Fruit fly (Drosophila melanogaster) whole organism, embryonic: ENCODE data around the gene amrt.
A peak's percentile ranks its signal among the peaks of the same experiment; 100 is the strongest.

Experiments
- Atf3 ChIP-seq: fragments of 200-800 bp; sonication (Bioruptor generic); optimal IDR thresholded peaks from 3 replicates; lab custom pipeline; 2016; ENCODE audit warnings: missing biosample characterization, missing genetic modification characterization
- Blimp-1 ChIP-seq: fragments of 200-800 bp; sonication (Bioruptor generic); optimal IDR thresholded peaks from 3 replicates; lab custom pipeline; 2018; ENCODE audit warnings: missing biosample characterization, missing genetic modification characterization, mild to moderate bottlenecking, moderate library complexity, missing genetic modification reagents
- BtbVII ChIP-seq: fragments of 200-800 bp; sonication (Bioruptor generic); optimal IDR thresholded peaks from 3 replicates; lab custom pipeline; 2017; ENCODE audit warnings: missing biosample characterization, mild to moderate bottlenecking, missing genetic modification characterization
- CG11085 ChIP-seq: fragments of 200-800 bp; sonication (Bioruptor generic); IDR thresholded peaks from 2 replicates; pipeline ENCODE4 v1.3.6; 2022; ENCODE audit warnings: missing biosample characterization, missing genetic modification characterization
- CG12219 ChIP-seq: fragments of 200-800 bp; sonication (Bioruptor generic); optimal IDR thresholded peaks from 3 replicates; lab custom pipeline; 2018; ENCODE audit warnings: missing biosample characterization, mild to moderate bottlenecking, missing genetic modification characterization
- CG12391 ChIP-seq: fragments of 200-800 bp; sonication (Bioruptor generic); optimal IDR thresholded peaks from 3 replicates; lab custom pipeline; 2018; ENCODE audit warnings: missing biosample characterization, mild to moderate bottlenecking, missing genetic modification characterization, moderate library complexity
- CG16863 ChIP-seq: fragments of 200-800 bp; sonication (Bioruptor generic); optimal IDR thresholded peaks from 3 replicates; lab custom pipeline; 2016; ENCODE audit warnings: missing biosample characterization, missing genetic modification characterization
- CG17361 ChIP-seq: fragments of 200-800 bp; sonication (Bioruptor generic); IDR thresholded peaks from 3 replicates; pipeline ENCODE4 v1.3.6; 2022; ENCODE audit warnings: missing biosample characterization, missing genetic modification characterization
- CG18476 ChIP-seq: fragments of 200-800 bp; sonication (Bioruptor generic); optimal IDR thresholded peaks from 2 replicates; lab custom pipeline; 2016; ENCODE audit warnings: missing biosample characterization, mild to moderate bottlenecking, missing genetic modification characterization
- CG18619 ChIP-seq: fragments of 200-800 bp; sonication (Bioruptor generic); optimal IDR thresholded peaks from 3 replicates; lab custom pipeline; 2017; ENCODE audit warnings: missing biosample characterization, mild to moderate bottlenecking, missing genetic modification characterization
- CG32772 ChIP-seq: fragments of 200-800 bp; sonication (Bioruptor generic); IDR thresholded peaks from 2 replicates; pipeline ENCODE4 v1.3.6; 2022; ENCODE audit warnings: missing biosample characterization, missing genetic modification characterization
- CG4360 ChIP-seq: fragments of 200-800 bp; sonication (Bioruptor generic); IDR thresholded peaks from 2 replicates; pipeline ENCODE4 v1.3.6; 2022; ENCODE audit warnings: missing biosample characterization, missing genetic modification characterization
- CG4424 ChIP-seq: fragments of 200-800 bp; sonication (Bioruptor generic); optimal IDR thresholded peaks from 3 replicates; lab custom pipeline; 2016; ENCODE audit warnings: missing biosample characterization, missing genetic modification characterization
- CG7786 ChIP-seq: fragments of 200-800 bp; sonication (Bioruptor generic); optimal IDR thresholded peaks from 2 replicates; lab custom pipeline; 2016; ENCODE audit warnings: missing biosample characterization, missing genetic modification characterization
- CG8388 ChIP-seq: fragments of 200-800 bp; sonication (Bioruptor generic); optimal IDR thresholded peaks from 2 replicates; lab custom pipeline; 2019; ENCODE audit warnings: missing biosample characterization, mild to moderate bottlenecking, missing genetic modification characterization, moderate library complexity
- CG8765 ChIP-seq: fragments of 200-800 bp; sonication (Bioruptor generic); IDR thresholded peaks from 2 replicates; pipeline ENCODE4 v1.3.6; 2022; ENCODE audit warnings: missing biosample characterization, missing genetic modification characterization
- CoRest ChIP-seq: fragments of 200-800 bp; sonication (Bioruptor generic); optimal IDR thresholded peaks from 3 replicates; lab custom pipeline; 2018; ENCODE audit warnings: missing biosample characterization, mild to moderate bottlenecking, missing genetic modification characterization, moderate library complexity
- D19A ChIP-seq: fragments of 200-800 bp; optimal IDR thresholded peaks from 3 replicates; lab custom pipeline; 2019; ENCODE audit warnings: missing biosample characterization, mild to moderate bottlenecking, missing genetic modification characterization, moderate library complexity
- Deaf1 ChIP-seq: fragments of 200-800 bp; optimal IDR thresholded peaks from 3 replicates; lab custom pipeline; 2019; ENCODE audit warnings: missing biosample characterization, mild to moderate bottlenecking, missing genetic modification characterization, moderate library complexity
- Dek ChIP-seq: fragments of 200-800 bp; sonication (Bioruptor generic); optimal IDR thresholded peaks from 3 replicates; lab custom pipeline; 2019; ENCODE audit warnings: missing biosample characterization, mild to moderate bottlenecking, missing genetic modification characterization, moderate library complexity
- Ets65A ChIP-seq: fragments of 200-800 bp; sonication (Bioruptor generic); peaks from one replicate; lab custom pipeline; 2016; ENCODE audit warnings: missing biosample characterization, missing genetic modification characterization
- Fer3 ChIP-seq: fragments of 200-800 bp; sonication (Bioruptor generic); optimal IDR thresholded peaks from 2 replicates; lab custom pipeline; 2018; ENCODE audit warnings: missing biosample characterization, mild to moderate bottlenecking, missing genetic modification characterization, moderate library complexity
- HHEX ChIP-seq: fragments of 200-800 bp; sonication (Bioruptor generic); optimal IDR thresholded peaks from 3 replicates; lab custom pipeline; 2017; ENCODE audit warnings: missing biosample characterization, mild to moderate bottlenecking, missing genetic modification characterization, missing genetic modification reagents
- Hand ChIP-seq: fragments of 200-800 bp; sonication (Bioruptor generic); optimal IDR thresholded peaks from 2 replicates; lab custom pipeline; 2017; ENCODE audit warnings: mild to moderate bottlenecking, missing biosample characterization, missing genetic modification reagents, missing genetic modification characterization
- Myb ChIP-seq: fragments of 200-800 bp; sonication (Bioruptor generic); optimal IDR thresholded peaks from 2 replicates; lab custom pipeline; 2016; ENCODE audit warnings: missing biosample characterization, missing genetic modification characterization
- NfI ChIP-seq: fragments of 200-800 bp; sonication (Bioruptor generic); optimal IDR thresholded peaks from 3 replicates; lab custom pipeline; 2018; ENCODE audit warnings: missing biosample characterization, mild to moderate bottlenecking, missing genetic modification characterization, moderate library complexity
- Oli ChIP-seq: fragments of 200-800 bp; sonication (Bioruptor generic); optimal IDR thresholded peaks from 2 replicates; lab custom pipeline; 2018; ENCODE audit warnings: missing biosample characterization, mild to moderate bottlenecking, missing genetic modification characterization, moderate library complexity
- Sox100B ChIP-seq: fragments of 200-800 bp; sonication (Bioruptor generic); optimal IDR thresholded peaks from 3 replicates; lab custom pipeline; 2018; ENCODE audit warnings: missing biosample characterization, mild to moderate bottlenecking, missing genetic modification characterization
- Xbp1 ChIP-seq: fragments of 200-800 bp; sonication (Bioruptor generic); optimal IDR thresholded peaks from 3 replicates; lab custom pipeline; 2016; ENCODE audit warnings: missing biosample characterization, mild to moderate bottlenecking, missing genetic modification characterization
- cas ChIP-seq: fragments of 200-800 bp; sonication (Bioruptor generic); IDR thresholded peaks from 2 replicates; pipeline ENCODE4 v1.3.6; 2022; ENCODE audit warnings: missing biosample characterization, missing genetic modification characterization
- danr ChIP-seq: fragments of 200-800 bp; sonication (Bioruptor generic); IDR thresholded peaks from 2 replicates; pipeline ENCODE4 v1.3.6; 2022; ENCODE audit warnings: missing biosample characterization, missing genetic modification characterization
- ems ChIP-seq: fragments of 200-800 bp; sonication (Bioruptor generic); optimal IDR thresholded peaks from 3 replicates; lab custom pipeline; 2016; ENCODE audit warnings: missing biosample characterization, missing genetic modification characterization
- esg ChIP-seq: fragments of 200-800 bp; sonication (Bioruptor generic); conservative IDR thresholded peaks from 2 replicates; pipeline ENCODE4 v1.3.6; 2022; ENCODE audit warnings: missing biosample characterization, missing genetic modification characterization
- gem ChIP-seq: fragments of 200-800 bp; sonication (Bioruptor generic); optimal IDR thresholded peaks from 2 replicates; lab custom pipeline; 2019; ENCODE audit warnings: missing biosample characterization, mild to moderate bottlenecking, missing genetic modification characterization, moderate library complexity
- jing ChIP-seq: fragments of 200-800 bp; sonication (Bioruptor generic); optimal IDR thresholded peaks from 2 replicates; lab custom pipeline; 2018; ENCODE audit warnings: missing biosample characterization, mild to moderate bottlenecking, missing genetic modification characterization
- lola ChIP-seq, 3 experiments: fragments of >200 bp in 2 of 3; fragments of 200-800 bp in 1 of 3; sonication (Bioruptor generic) in 1 of 3; optimal IDR thresholded peaks; 2 replicates each; lab custom pipeline; 2017 to 2019; ENCODE audit warnings: missing biosample characterization in 3 of 3, missing genetic modification characterization in 3 of 3, mild to moderate bottlenecking in 1 of 3, moderate library complexity in 1 of 3
- phol ChIP-seq: fragments of 200-800 bp; sonication (Bioruptor generic); optimal IDR thresholded peaks from 3 replicates; lab custom pipeline; 2018; ENCODE audit warnings: missing biosample characterization, mild to moderate bottlenecking, missing genetic modification characterization, moderate library complexity
- pnt ChIP-seq: fragments of 200-800 bp; sonication (Bioruptor generic); optimal IDR thresholded peaks from 3 replicates; lab custom pipeline; 2016; ENCODE audit warnings: missing biosample characterization, missing genetic modification characterization
- row ChIP-seq: fragments of 200-800 bp; sonication (Bioruptor generic); IDR thresholded peaks from 3 replicates; pipeline ENCODE4 v1.3.6; 2022; ENCODE audit warnings: missing biosample characterization, missing genetic modification characterization
- scrt ChIP-seq: fragments of 200-800 bp; sonication (Bioruptor generic); optimal IDR thresholded peaks from 2 replicates; lab custom pipeline; 2018; ENCODE audit warnings: missing biosample characterization, mild to moderate bottlenecking, missing genetic modification characterization, moderate library complexity
- sisA ChIP-seq: fragments of 200-800 bp; sonication (Bioruptor generic); IDR thresholded peaks from 2 replicates; pipeline ENCODE4 v1.3.6; 2022; ENCODE audit warnings: missing biosample characterization, missing genetic modification characterization
- slbo ChIP-seq: fragments of 200-800 bp; sonication (Bioruptor generic); IDR thresholded peaks from 2 replicates; pipeline ENCODE4 v1.3.6; 2022; ENCODE audit warnings: missing biosample characterization, missing genetic modification characterization
- sug ChIP-seq: fragments of 200-800 bp; optimal IDR thresholded peaks from 2 replicates; lab custom pipeline; 2019; ENCODE audit warnings: missing biosample characterization, mild to moderate bottlenecking, missing genetic modification characterization, moderate library complexity
- tin ChIP-seq: fragments of 200-800 bp; sonication (Bioruptor generic); optimal IDR thresholded peaks from 3 replicates; lab custom pipeline; 2016; ENCODE audit warnings: missing biosample characterization, missing genetic modification characterization
- unc-4 ChIP-seq: fragments of 200-800 bp; sonication (Bioruptor generic); IDR thresholded peaks from 2 replicates; pipeline ENCODE4 v1.3.6; 2022; ENCODE audit warnings: missing biosample characterization, missing genetic modification characterization; ENCODE audit not compliant: partially characterized antibody
- vnd ChIP-seq: fragments of 200-800 bp; sonication (Bioruptor generic); IDR thresholded peaks from 3 replicates; pipeline ENCODE4 v1.3.6; 2022; ENCODE audit warnings: missing biosample characterization, missing genetic modification characterization; ENCODE audit not compliant: partially characterized antibody
- z ChIP-seq: fragments of 200-800 bp; sonication (Bioruptor generic); IDR thresholded peaks from 3 replicates; pipeline ENCODE4 v1.3.6; 2022; ENCODE audit warnings: missing biosample characterization, missing genetic modification characterization
- zf30C ChIP-seq: fragments of 200-800 bp; sonication (Bioruptor generic); optimal IDR thresholded peaks from 3 replicates; lab custom pipeline; 2018; ENCODE audit warnings: missing biosample characterization, mild to moderate bottlenecking, missing genetic modification characterization

Gene amrt

DNA sequence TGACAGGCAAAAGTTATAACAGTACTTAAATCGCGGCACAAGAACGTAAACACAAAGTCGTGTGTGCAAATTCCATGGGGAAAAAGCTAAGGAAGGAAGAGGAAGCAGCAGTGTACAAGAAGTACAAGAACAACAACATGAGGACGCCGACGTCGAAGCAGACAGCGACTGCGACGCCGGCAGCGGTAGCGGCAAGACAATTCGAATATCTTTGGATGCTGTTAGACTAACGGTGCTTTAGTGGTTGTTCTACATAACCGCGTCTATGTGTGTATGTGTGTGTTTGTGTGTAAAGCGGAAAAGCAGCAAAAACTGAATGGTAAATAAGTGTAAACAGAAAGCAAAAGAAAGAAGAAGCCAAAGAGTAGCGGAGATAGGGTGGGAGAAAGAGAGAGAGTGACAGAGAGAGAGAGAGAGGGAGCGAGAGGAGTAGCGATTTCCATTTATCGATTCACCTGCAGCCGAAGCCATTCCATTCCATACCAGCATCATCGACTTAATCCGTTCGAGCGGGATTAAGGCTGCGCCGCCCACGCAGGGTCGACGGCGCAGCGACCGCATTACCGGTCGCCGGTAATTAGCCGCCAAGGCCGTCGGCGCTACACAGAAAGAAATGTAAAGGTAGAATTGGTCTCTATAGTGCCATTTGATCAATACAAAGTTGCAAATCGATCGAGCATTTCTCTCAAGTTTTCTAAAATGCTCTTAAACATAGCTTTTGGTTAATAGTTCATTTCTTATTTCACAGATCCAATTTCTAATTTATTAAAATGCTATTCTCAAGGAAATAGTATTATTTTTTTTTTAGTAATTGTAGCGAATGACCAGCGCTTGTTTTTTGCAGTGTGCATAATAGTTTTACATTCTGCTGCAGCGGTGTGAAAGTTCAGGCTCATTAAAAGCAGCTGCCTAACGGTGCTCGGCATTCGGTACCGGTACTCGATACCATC lies 2.0 kb downstream of the amrt start (continued):
- no peak for TF ChIP-seq vnd (GFP tag; lab: Robert Waterston, UW)
- peak; percentile 27 for TF ChIP-seq Dek (tag; lab: Kevin White, UChicago)
- TF ChIP-seq CG18476 (GFP tag; lab: Kevin White, UChicago), result peak; percentile 28
- TF ChIP-seq slbo (GFP tag; lab: Robert Waterston, UW), result peak; percentile 45
- peak; percentile 50 for TF ChIP-seq row (GFP tag; lab: Robert Waterston, UW)
- TF ChIP-seq sisA, result peak; percentile 59
- TF ChIP-seq cas (GFP tag; lab: Robert Waterston, UW), result no peak
- no peak for TF ChIP-seq CG7786
- TF ChIP-seq CG16863 (GFP tag; lab: Kevin White, UChicago), result peak; percentile 54
- peak; percentile 15 for TF ChIP-seq HHEX
- no peak for TF ChIP-seq Atf3 (GFP tag; lab: Kevin White, UChicago)
- 0 out of 2 replicates have a peak, but pooled peaks have one; percentile 19 for TF ChIP-seq danr (GFP tag; lab: Robert Waterston, UW)
- TF ChIP-seq NfI, result peak; percentile 42
- no peak for TF ChIP-seq z (GFP tag; lab: Robert Waterston, UW)
- no peak for TF ChIP-seq BtbVII (GFP tag; lab: Kevin White, UChicago)
- TF ChIP-seq sug, result no peak
- TF ChIP-seq tin (GFP tag; lab: Kevin White, UChicago), result peak; percentile 45
- TF ChIP-seq phol, result peak; percentile 76
- no peak for TF ChIP-seq unc-4
- peak; percentile 66 for TF ChIP-seq CG12391
- TF ChIP-seq zf30C (GFP tag; lab: Kevin White, UChicago), result peak; percentile 41
- 0 out of 2 replicates have a peak, but pooled peaks have one; percentile 26 for TF ChIP-seq CG4360 (GFP tag; lab: Robert Waterston, UW)
- peak; percentile 59 for TF ChIP-seq CG4424 (GFP tag; lab: Kevin White, UChicago)
- peak; percentile 52 for TF ChIP-seq CoRest (tag; lab: Kevin White, UChicago)
- peak; percentile 60 for TF ChIP-seq Blimp-1
- TF ChIP-seq jing (GFP tag; lab: Kevin White, UChicago), result no peak
- peak; percentile 35 for TF ChIP-seq CG18619 (GFP tag; lab: Kevin White, UChicago)
- no peak for TF ChIP-seq Deaf1
- peak; percentile 11 for TF ChIP-seq Fer3 (tag; lab: Kevin White, UChicago)
- TF ChIP-seq gem (tag; lab: Kevin White, UChicago), result peak; percentile 78
- peak; percentile 91 for TF ChIP-seq Ets65A
- TF ChIP-seq CG11085 (GFP tag; lab: Robert Waterston, UW), result no peak
- peak; percentile 14 for TF ChIP-seq pnt (GFP tag; lab: Kevin White, UChicago)
- peak; percentile 71 for TF ChIP-seq Sox100B
- peak; percentile 60; the same call in 2 of the 3 replicates for TF ChIP-seq CG17361 (GFP tag; lab: Robert Waterston, UW)
- TF ChIP-seq Oli (tag; lab: Kevin White, UChicago), result peak; percentile 76
- peak; percentile 56 for TF ChIP-seq CG8388 (GFP tag; lab: Kevin White, UChicago)
- TF ChIP-seq Xbp1 (GFP tag; lab: Kevin White, UChicago), result peak; percentile 69
- peak; percentile 36 for TF ChIP-seq D19A (tag; lab: Kevin White, UChicago)
- TF ChIP-seq Myb, result peak; percentile 1
- TF ChIP-seq CG12219, result peak; percentile 9
- peak; percentile 44 for TF ChIP-seq ems
- TF ChIP-seq CG32772 (GFP tag; lab: Robert Waterston, UW), result peak; percentile 10; the same call in 1 of the 2 replicates
- TF ChIP-seq Hand (GFP tag; lab: Kevin White, UChicago), result peak; percentile 36
- no peak for TF ChIP-seq esg
- TF ChIP-seq CG8765 (GFP tag; lab: Robert Waterston, UW), result no peak
- peak; percentile 10 for TF ChIP-seq scrt (GFP tag; lab: Kevin White, UChicago)
- peak in 1 of 3 experiments; percentile 56 for TF ChIP-seq lola (GFP tag; optimal IDR thresholded peaks at IDR 0.05; lab: Kevin White, UChicago)
